Fruit fly (Drosophila melanogaster) ovary, adult (tissue): ENCODE data around the gene CG9270.

Source experiments
- CG17801 ChIP-seq: fragments of 200-800 bp; optimal IDR thresholded peaks from 2 replicates; lab custom pipeline; 2019; ENCODE audit warnings: missing biosample characterization, mild to moderate bottlenecking, missing genetic modification characterization, moderate library complexity; ENCODE audit not compliant: partially characterized antibody

The CG9270 gene

DNA sequence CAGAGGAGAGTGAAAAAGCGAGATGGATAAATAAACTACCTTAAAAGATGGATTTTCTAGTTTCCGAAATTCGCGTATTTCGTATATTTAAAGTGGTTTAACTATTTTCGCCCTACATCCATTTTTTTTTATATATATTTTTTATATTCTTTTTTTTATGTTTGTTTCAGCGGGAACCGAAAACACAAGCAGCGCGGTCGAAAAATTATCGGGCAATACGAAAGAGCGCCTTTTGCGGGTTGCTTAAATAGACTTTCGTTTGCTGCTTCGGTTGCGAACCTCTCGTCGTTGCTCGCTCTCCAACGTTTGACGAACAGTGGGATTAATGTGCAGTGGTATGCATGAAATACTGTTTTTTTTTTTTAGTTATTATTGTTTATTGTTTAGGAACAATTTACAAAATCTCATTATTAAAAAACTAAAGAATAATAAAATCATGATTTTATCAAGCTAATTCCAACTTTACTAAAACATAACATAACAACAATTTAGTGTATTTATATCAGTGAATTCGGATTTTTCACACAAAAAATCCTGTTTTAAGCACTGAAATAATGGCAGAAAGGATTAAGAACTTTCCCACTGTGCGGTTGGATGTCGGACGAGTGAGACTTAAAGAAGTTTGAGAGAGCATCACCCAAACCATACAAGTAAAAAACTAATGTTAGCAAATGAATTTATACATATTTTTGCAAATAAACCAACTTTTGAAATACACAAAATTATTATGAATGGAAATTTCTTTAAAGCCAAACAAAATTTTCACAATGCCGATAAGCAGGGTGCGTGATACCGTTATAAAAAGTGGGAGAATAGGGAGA is 16.5 kb downstream of the CG9270 start:
- TF ChIP-seq CG17801 = peak; percentile 2

- no peak for TF ChIP-seq CG17801
These were observed 17.2 kb downstream of the CG9270 start for dm6 chr2L:20916672-20917209.

DNA sequence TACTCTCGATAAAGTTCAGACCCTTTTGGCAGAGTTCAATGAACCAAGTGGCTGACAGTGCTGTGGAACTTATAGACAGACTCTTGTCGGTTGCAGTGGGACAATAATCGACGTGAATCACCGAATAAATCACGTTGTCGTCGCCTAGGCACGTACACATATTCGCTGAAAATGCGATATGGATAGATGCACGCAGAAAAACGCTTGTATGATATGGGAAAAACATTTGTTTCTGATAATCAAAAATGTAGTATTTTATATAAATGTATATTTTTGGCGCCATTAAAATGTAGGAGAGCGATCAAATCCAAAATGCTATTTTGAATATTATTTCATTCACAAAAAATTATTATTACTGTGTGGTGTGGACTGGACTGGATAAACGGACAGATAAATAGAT is 18.7 kb downstream of the CG9270 start:
- peak; percentile 32 for TF ChIP-seq CG17801

dm6 chr2L:20913528-20913927 is 20.4 kb downstream of the CG9270 start:
- no peak for TF ChIP-seq CG17801

dm6 chr2L:20912789-20913300 is 21.1 kb downstream of the CG9270 start:
- TF ChIP-seq CG17801 = no peak

dm6 chr2L:20911374-20911773 is 22.5 kb downstream of the CG9270 start:
- TF ChIP-seq CG17801 = no peak

DNA sequence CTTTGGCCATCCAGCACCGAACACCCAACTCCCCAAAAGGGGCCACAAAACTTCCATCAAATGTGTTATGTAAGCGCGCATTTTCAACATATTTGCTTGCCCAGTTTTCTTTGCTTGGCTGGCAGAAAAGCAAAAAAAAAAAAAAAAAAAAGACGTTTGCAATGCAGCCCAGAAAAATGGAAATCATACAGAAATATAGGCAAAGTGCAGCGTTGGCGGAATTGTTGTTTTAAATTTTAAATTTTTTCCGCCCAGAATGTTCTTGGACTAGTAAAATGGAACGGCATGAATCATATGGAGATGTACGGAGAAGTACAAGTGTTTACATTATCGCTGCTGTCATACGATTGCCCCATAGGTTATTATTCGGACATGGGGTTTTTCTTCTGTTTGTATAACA is 24.6 kb downstream of the CG9270 start:
- TF ChIP-seq CG17801 = peak; percentile 54

dm6 chr2L:20907995-20908654 is 25.8 kb downstream of the CG9270 start:
- TF ChIP-seq CG17801 = no peak

dm6 chr2L:20905025-20905424 is 28.9 kb downstream of the CG9270 start:
- TF ChIP-seq CG17801 = no peak

- no peak for TF ChIP-seq CG17801
These were observed 29.6 kb downstream of the CG9270 start for dm6 chr2L:20904327-20904726.

- no peak for TF ChIP-seq CG17801
These were observed 35.3 kb downstream of the CG9270 start for dm6 chr2L:20898478-20899075.

DNA sequence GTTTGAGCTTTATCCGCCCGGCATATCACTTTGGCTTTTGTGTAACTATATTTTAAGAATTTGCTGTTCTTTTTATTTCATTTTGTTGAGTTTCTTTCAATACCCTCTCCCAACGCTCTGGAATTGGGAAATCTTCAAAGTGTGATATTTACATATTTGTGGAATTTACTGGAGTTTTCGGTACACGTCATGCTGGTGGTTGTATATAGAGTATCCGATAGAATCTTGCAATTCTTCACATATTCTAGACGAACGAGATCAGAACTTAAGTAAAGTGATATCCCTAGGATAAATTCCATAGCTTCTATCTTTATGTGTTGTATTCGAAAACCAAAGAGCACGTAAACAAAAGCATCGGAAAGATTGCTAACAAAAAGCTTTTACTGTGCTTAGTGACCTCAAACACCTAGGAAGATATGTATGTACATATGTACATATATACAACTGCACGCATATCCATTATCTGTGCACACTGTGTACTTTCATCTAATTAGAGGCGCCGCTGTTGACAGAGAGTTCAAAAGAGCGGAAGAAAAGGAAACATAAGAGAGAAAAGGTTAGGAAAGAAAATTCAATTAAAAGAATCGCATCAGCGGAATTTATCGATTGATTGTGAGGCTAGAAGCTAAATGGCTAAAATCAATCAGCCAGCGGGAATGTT is 37.1 kb downstream of the CG9270 start:
- TF ChIP-seq CG17801 = no peak

dm6 chr2L:20891188-20891587 is 42.7 kb downstream of the CG9270 start:
- peak; percentile 47 for TF ChIP-seq CG17801

- TF ChIP-seq CG17801 = no peak
These were observed 43.9 kb downstream of the CG9270 start for dm6 chr2L:20889857-20890606.

DNA sequence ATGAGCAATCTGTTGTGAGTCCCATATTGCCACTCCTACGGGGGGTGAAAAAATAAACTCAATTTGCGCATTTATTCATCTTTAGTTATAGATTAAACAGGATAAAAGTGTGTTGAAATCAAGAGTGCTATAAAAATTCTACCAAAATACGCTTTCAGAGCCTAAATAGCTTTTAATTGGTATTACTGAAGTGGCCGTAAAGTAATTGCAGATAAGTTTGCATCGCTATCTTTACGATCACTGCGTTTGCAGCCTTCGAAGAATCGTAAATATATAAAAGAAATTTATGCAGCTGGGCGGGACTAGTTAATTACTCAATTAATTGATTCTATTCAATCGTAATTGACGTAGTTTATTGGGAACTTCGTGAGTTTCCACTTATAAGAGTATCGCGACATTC is 46.6 kb downstream of the CG9270 start:
- TF ChIP-seq CG17801 = no peak
